Fruit fly (Drosophila melanogaster): ENCODE data around the gene tap.

- TF ChIP-seq CG12299 (tag; optimal IDR thresholded peaks at IDR 0.05), result no peak
- TF ChIP-seq CG10431 (GFP tag; optimal IDR thresholded peaks at IDR 0.05), result no peak
- TF ChIP-seq ttk (GFP tag; IDR thresholded peaks at IDR 0.05), result no peak
- TF ChIP-seq CG4730 (GFP tag; IDR thresholded peaks at IDR 0.05), result no peak
- TF ChIP-seq Bgb (GFP tag; IDR thresholded peaks at IDR 0.05; ENCODE audit: partially characterized antibody), result no peak
- TF ChIP-seq CG13775 (GFP tag; optimal IDR thresholded peaks at IDR 0.05), result no peak
- TF ChIP-seq C15 (GFP tag; IDR thresholded peaks at IDR 0.05), result no peak
- no peak for TF ChIP-seq gro (GFP tag; optimal IDR thresholded peaks at IDR 0.05)
- no peak for TF ChIP-seq Opbp (GFP tag; IDR thresholded peaks at IDR 0.05; ENCODE audit: partially characterized antibody)
- no peak for TF ChIP-seq CG2889 (GFP tag; IDR thresholded peaks at IDR 0.05)
- TF ChIP-seq NfI (GFP tag; optimal IDR thresholded peaks at IDR 0.05), result no peak
- TF ChIP-seq Sox102F (GFP tag; optimal IDR thresholded peaks at IDR 0.05), result no peak
Measured at dm6 chr3L:17341216-17341615, 18.3 kb upstream of the tap start, which contains the start of gene CG13727.
